Fruit fly (Drosophila melanogaster) whole organism, wandering third instar larva: Measurements from ENCODE around the gene Sgs7.
A peak's percentile ranks its signal among the peaks of the same experiment; 100 is the strongest.

ENCODE experiments used
- Hr78 ChIP-seq: fragments of >200 bp; optimal IDR thresholded peaks from 2 replicates; lab custom pipeline; 2017; ENCODE audit warnings: missing biosample characterization, missing genetic modification characterization
- dmrt93B ChIP-seq: fragments of 200-800 bp; sonication (Bioruptor generic); optimal IDR thresholded peaks from 2 replicates; lab custom pipeline; 2018; ENCODE audit warnings: missing biosample characterization, mild to moderate bottlenecking, missing genetic modification characterization
- ey ChIP-seq: fragments of 200-800 bp; sonication (Bioruptor generic); optimal IDR thresholded peaks from 2 replicates; lab custom pipeline; 2016; ENCODE audit warnings: missing biosample characterization, missing genetic modification characterization
- foxo ChIP-seq, 2 experiments: fragments of 200-800 bp; sonication (Bioruptor generic); optimal IDR thresholded peaks; 2 replicates in 1 of 2; 3 replicates in 1 of 2; lab custom pipeline; 2016 to 2017; ENCODE audit warnings: missing biosample characterization in 2 of 2, missing genetic modification characterization in 2 of 2
- fru ChIP-seq: fragments of 200-800 bp; sonication (Bioruptor generic); optimal IDR thresholded peaks from 3 replicates; lab custom pipeline; 2016; ENCODE audit warnings: missing biosample characterization, mild to moderate bottlenecking, missing genetic modification characterization
- h ChIP-seq: fragments of 200-800 bp; sonication (Bioruptor generic); optimal IDR thresholded peaks from 3 replicates; lab custom pipeline; 2016; ENCODE audit warnings: missing biosample characterization, mild to moderate bottlenecking, missing genetic modification characterization
- lola ChIP-seq: fragments of >200 bp; optimal IDR thresholded peaks from 2 replicates; lab custom pipeline; 2017; ENCODE audit warnings: missing biosample characterization, missing genetic modification characterization
- pan ChIP-seq: fragments of >200 bp; optimal IDR thresholded peaks from 2 replicates; lab custom pipeline; 2017
- psq ChIP-seq: fragments of 200-800 bp; sonication (Bioruptor generic); optimal IDR thresholded peaks from 3 replicates; lab custom pipeline; 2017; ENCODE audit warnings: missing biosample characterization, mild to moderate bottlenecking, missing genetic modification characterization, moderate library complexity
- usp ChIP-seq: fragments of >200 bp; optimal IDR thresholded peaks from 2 replicates; lab custom pipeline; 2017; ENCODE audit warnings: missing biosample characterization, missing genetic modification characterization
- woc ChIP-seq: sonication (Bioruptor generic); optimal IDR thresholded peaks from 2 replicates; lab custom pipeline; 2016; ENCODE audit warnings: missing biosample characterization, mild to moderate bottlenecking, missing genetic modification characterization

DNA sequence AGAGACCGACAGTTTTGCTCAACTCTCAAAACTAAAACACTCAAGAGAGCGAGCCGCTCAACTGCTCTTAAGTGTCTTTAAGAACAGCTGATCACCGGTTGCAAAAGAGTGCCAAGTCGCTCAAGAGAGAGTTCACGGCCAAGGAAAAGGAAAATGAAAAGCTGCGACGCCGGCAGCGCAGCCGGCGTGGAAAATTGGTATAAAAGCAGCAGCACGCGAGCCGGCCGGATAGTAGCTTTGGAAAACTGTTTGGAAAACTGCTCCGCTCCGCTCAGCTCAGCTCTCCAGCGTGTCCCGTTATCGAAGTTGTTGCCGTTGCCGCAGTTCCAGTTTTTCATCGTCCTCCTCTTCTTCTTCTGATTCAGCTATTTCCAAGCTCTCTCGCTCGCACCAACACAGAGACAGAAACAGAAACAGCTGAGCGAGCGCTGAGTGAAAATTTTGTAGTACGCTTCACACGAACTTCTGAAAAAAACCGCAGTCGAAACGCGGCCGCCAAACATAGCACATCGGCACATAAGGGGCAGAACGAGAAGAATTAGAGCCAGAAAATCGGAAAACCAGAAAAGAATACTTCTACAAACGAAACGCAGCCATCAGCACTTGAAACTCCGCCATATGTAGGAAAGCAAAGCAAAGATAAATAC is 22.2 kb upstream of the Sgs7 start, which contains the start of gene chrb:
- peak; percentile 38 for TF ChIP-seq h
- no peak for TF ChIP-seq pan
- TF ChIP-seq fru (GFP tag; lab: Kevin White, UChicago) = peak; percentile 48
- TF ChIP-seq ey (GFP tag; lab: Kevin White, UChicago) = no peak
- TF ChIP-seq dmrt93B (GFP tag; lab: Kevin White, UChicago) = no peak
- no peak for TF ChIP-seq woc (GFP tag; lab: Kevin White, UChicago)
- TF ChIP-seq psq (GFP tag; lab: Kevin White, UChicago) = peak; percentile 71
- no peak for TF ChIP-seq lola (GFP tag; lab: Kevin White, UChicago)
- no peak for TF ChIP-seq Hr78 (GFP tag; lab: Kevin White, UChicago)
- no peak for TF ChIP-seq usp (GFP tag; lab: Kevin White, UChicago)
- TF ChIP-seq foxo (GFP tag; optimal IDR thresholded peaks at IDR 0.05; lab: Kevin White, UChicago) = peak in 1 of 2 experiments; percentile 25
